Worm (Caenorhabditis elegans) whole organism, L1 larva: Measurements from ENCODE around the gene F38A5.6.

ENCODE experiments used
- C04F5.9 ChIP-seq: sonication (generic microtip); optimal IDR thresholded peaks from 2 replicates; lab custom pipeline; 2016; ENCODE audit warnings: missing genetic modification characterization, missing compliant biosample characterization
- Y116A8C.19 ChIP-seq: sonication (generic microtip); optimal IDR thresholded peaks from 2 replicates; lab custom pipeline; 2016; ENCODE audit warnings: missing compliant biosample characterization, missing genetic modification characterization, borderline replicate concordance
- aha-1 ChIP-seq: fragments of 150-350 bp; optimal IDR thresholded peaks from 2 replicates; lab custom pipeline; 2014; ENCODE audit warnings: missing biosample characterization, missing genetic modification characterization
- aly-2 ChIP-seq: fragments of 150-350 bp; optimal IDR thresholded peaks from 2 replicates; lab custom pipeline; 2014; ENCODE audit warnings: missing biosample characterization, missing genetic modification characterization
- ceh-82 ChIP-seq, 3 experiments: fragments of 150-350 bp in 1 of 3; sonication (generic microtip) in 2 of 3; optimal IDR thresholded peaks; 2 replicates each; lab custom pipeline; 2014 to 2017; ENCODE audit warnings: missing biosample characterization in 3 of 3, missing genetic modification characterization in 3 of 3
- ceh-88 ChIP-seq: fragments of 200-800 bp; sonication (Bioruptor generic); IDR thresholded peaks from 2 replicates; pipeline ENCODE4 v1.3.6; 2022; ENCODE audit warnings: missing genetic modification characterization, missing compliant biosample characterization
- dpl-1 ChIP-seq, 3 experiments: fragments of 150-350 bp in 2 of 3; sonication (generic microtip) in 1 of 3; optimal IDR thresholded peaks; 2 replicates each; lab custom pipeline; 2014 to 2017; ENCODE audit warnings: missing biosample characterization in 3 of 3, missing genetic modification characterization in 3 of 3, missing genetic modification reagents in 3 of 3
- dsc-1 ChIP-seq: sonication (generic microtip); optimal IDR thresholded peaks from 2 replicates; lab custom pipeline; 2016; ENCODE audit warnings: mild to moderate bottlenecking, missing genetic modification characterization, missing compliant biosample characterization
- efl-1 ChIP-seq, 4 experiments: fragments of 150-350 bp; optimal IDR thresholded peaks in 3 of 4; peaks in 1 of 4; 1 replicate in 1 of 4; 2 replicates in 3 of 4; lab custom pipeline; 2014; ENCODE audit warnings: missing biosample characterization in 2 of 4, missing genetic modification characterization in 2 of 4, missing genetic modification reagents in 2 of 4
- efl-3 ChIP-seq: fragments of 200-800 bp; sonication (Bioruptor generic); optimal IDR thresholded peaks from 2 replicates; lab custom pipeline; 2018; ENCODE audit warnings: mild to moderate bottlenecking, missing genetic modification characterization, missing compliant biosample characterization
- egl-27 ChIP-seq, 2 experiments: fragments of 150-350 bp in 1 of 2; sonication (generic microtip); optimal IDR thresholded peaks; 3 replicates each; lab custom pipeline; 2017 to 2018; ENCODE audit warnings: missing biosample characterization in 2 of 2, missing genetic modification characterization in 2 of 2, missing genetic modification reagents in 2 of 2
- elt-3 ChIP-seq, 6 experiments: fragments of 150-350 bp in 1 of 6; sonication (generic microtip); optimal IDR thresholded peaks; 2 replicates each; lab custom pipeline; 2017 to 2018; ENCODE audit warnings: missing biosample characterization in 6 of 6, missing genetic modification characterization in 6 of 6, inconsistent platforms in 1 of 6
- fos-1 ChIP-seq: fragments of 150-350 bp; optimal IDR thresholded peaks from 2 replicates; lab custom pipeline; 2014; ENCODE audit warnings: missing biosample characterization, missing genetic modification characterization
- grh-1 ChIP-seq: fragments of 200-800 bp; sonication (Bioruptor generic); IDR thresholded peaks from 2 replicates; pipeline ENCODE4 v1.3.6; 2022; ENCODE audit warnings: missing genetic modification reagents, missing genetic modification characterization, missing compliant biosample characterization
- hpl-2 ChIP-seq: fragments of 150-350 bp; optimal IDR thresholded peaks from 2 replicates; lab custom pipeline; 2014; ENCODE audit warnings: missing biosample characterization, missing genetic modification reagents, missing genetic modification characterization
- lin-13 ChIP-seq: fragments of 150-350 bp; optimal IDR thresholded peaks from 2 replicates; lab custom pipeline; 2014; ENCODE audit warnings: missing biosample characterization, missing genetic modification reagents, missing genetic modification characterization
- lin-14 ChIP-seq: fragments of 200-800 bp; sonication (Bioruptor generic); optimal IDR thresholded peaks from 2 replicates; lab custom pipeline; 2018; ENCODE audit warnings: mild to moderate bottlenecking, missing genetic modification characterization, moderate library complexity, missing compliant biosample characterization
- lin-35 ChIP-seq, 2 experiments: fragments of 150-350 bp; optimal IDR thresholded peaks; 2 replicates each; lab custom pipeline; 2014; ENCODE audit warnings: missing biosample characterization in 2 of 2, missing genetic modification characterization in 2 of 2, missing genetic modification reagents in 2 of 2
- lin-39 ChIP-seq: fragments of 150-350 bp; optimal IDR thresholded peaks from 2 replicates; lab custom pipeline; 2014; ENCODE audit warnings: missing biosample characterization, missing genetic modification reagents, missing genetic modification characterization
- lir-3 ChIP-seq: sonication (generic microtip); optimal IDR thresholded peaks from 2 replicates; lab custom pipeline; 2016; ENCODE audit warnings: mild to moderate bottlenecking, missing genetic modification characterization, moderate library complexity, missing compliant biosample characterization; ENCODE audit not compliant: poor library complexity
- lsy-2 ChIP-seq, 2 experiments: fragments of 150-350 bp; optimal IDR thresholded peaks; 2 replicates each; lab custom pipeline; 2014; ENCODE audit warnings: missing biosample characterization in 2 of 2, missing genetic modification characterization in 2 of 2
- mdl-1 ChIP-seq, 2 experiments: fragments of 150-350 bp; optimal IDR thresholded peaks; 2 replicates each; lab custom pipeline; 2014 to 2017; ENCODE audit warnings: missing biosample characterization in 2 of 2, missing genetic modification characterization in 2 of 2, inconsistent platforms in 1 of 2
- nhr-237 ChIP-seq: fragments of 150-350 bp; optimal IDR thresholded peaks from 2 replicates; lab custom pipeline; 2014; ENCODE audit warnings: missing biosample characterization, missing genetic modification characterization
- nhr-71 ChIP-seq: sonication (generic microtip); optimal IDR thresholded peaks from 2 replicates; lab custom pipeline; 2016; ENCODE audit warnings: mild to moderate bottlenecking, missing genetic modification characterization, moderate library complexity, missing compliant biosample characterization
- nhr-84 ChIP-seq: sonication (generic microtip); optimal IDR thresholded peaks from 2 replicates; lab custom pipeline; 2017; ENCODE audit warnings: missing biosample characterization, missing genetic modification characterization
- nhr-85 ChIP-seq: sonication (generic microtip); peaks from one replicate; lab custom pipeline; 2016; ENCODE audit warnings: missing genetic modification characterization, inconsistent platforms, missing compliant biosample characterization
- pag-3 ChIP-seq: sonication (generic microtip); optimal IDR thresholded peaks from 2 replicates; lab custom pipeline; 2017; ENCODE audit warnings: missing genetic modification characterization, mild to moderate bottlenecking, missing compliant biosample characterization, antibody characterized with exemption, borderline replicate concordance; ENCODE audit not compliant: insufficient read depth
- rnt-1 ChIP-seq: sonication (generic microtip); optimal IDR thresholded peaks from 2 replicates; lab custom pipeline; 2016; ENCODE audit warnings: mild to moderate bottlenecking, missing genetic modification characterization, moderate library complexity, missing compliant biosample characterization
- snu-23 ChIP-seq: sonication (generic microtip); optimal IDR thresholded peaks from 2 replicates; lab custom pipeline; 2016; ENCODE audit warnings: missing genetic modification characterization, missing compliant biosample characterization
- sox-4 ChIP-seq: sonication (generic microtip); optimal IDR thresholded peaks from 2 replicates; lab custom pipeline; 2016; ENCODE audit warnings: missing genetic modification characterization, missing compliant biosample characterization
- swsn-7 ChIP-seq: sonication (generic microtip); optimal IDR thresholded peaks from 2 replicates; lab custom pipeline; 2016; ENCODE audit warnings: missing genetic modification characterization, missing compliant biosample characterization
- unc-30 ChIP-seq: sonication (generic microtip); optimal IDR thresholded peaks from 2 replicates; lab custom pipeline; 2017; ENCODE audit warnings: missing biosample characterization, missing genetic modification characterization
- unc-98 ChIP-seq: fragments of 200-800 bp; sonication (Bioruptor generic); IDR thresholded peaks from 2 replicates; pipeline ENCODE4 v1.3.6; 2022; ENCODE audit warnings: missing genetic modification characterization, missing compliant biosample characterization
- zag-1 ChIP-seq: fragments of 150-350 bp; optimal IDR thresholded peaks from 2 replicates; lab custom pipeline; 2014; ENCODE audit warnings: missing biosample characterization, missing genetic modification characterization
- ztf-4 ChIP-seq: fragments of 150-350 bp; optimal IDR thresholded peaks from 2 replicates; lab custom pipeline; 2014; ENCODE audit warnings: missing biosample characterization, missing genetic modification characterization

F38A5.6 gene

ce11 chrIV:6605863-6606262 is 8.7 kb upstream of the F38A5.6 start, which contains the start of gene nstp-2:
TSS of gene nstp-2 (minus strand) at chrIV:6606188.
- TF ChIP-seq mdl-1 (tag; optimal IDR thresholded peaks at IDR 0.05; lab: Kevin White, UChicago) (no peak), nhr-85 (peak; percentile 61), nhr-84 (tag; lab: Kevin White, UChicago) (no peak), lin-14 (no peak), grh-1 (GFP tag; lab: Robert Waterston, UW) (peak; percentile 63), lin-35 (GFP tag; optimal IDR thresholded peaks at IDR 0.05; lab: Kevin White, UChicago) (no peak)
- TF ChIP-seq, all 84 proteins: peak for 2

DNA sequence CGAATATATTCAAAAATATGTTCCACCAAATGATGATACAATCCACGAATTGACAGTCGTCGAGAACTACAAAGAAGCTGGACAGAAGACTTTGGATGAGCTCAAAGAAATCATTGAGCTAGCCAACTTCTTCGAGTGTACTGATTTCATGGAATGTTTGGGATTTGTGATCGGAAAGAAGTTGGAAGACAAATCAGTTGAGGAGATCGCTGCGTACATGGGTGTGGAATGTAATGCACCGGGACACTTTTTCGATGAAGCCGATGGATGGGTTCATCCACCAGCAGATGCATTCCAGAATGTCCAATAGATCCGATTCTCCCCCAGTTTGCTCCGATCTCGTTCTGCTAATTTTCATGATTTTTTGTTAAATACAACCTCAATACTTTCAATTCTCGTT is 6.4 kb upstream of the F38A5.6 start:
- no peak for TF ChIP-seq unc-98 (GFP tag; lab: Robert Waterston, UW)
- TF ChIP-seq efl-1 (optimal IDR thresholded peaks at IDR 0.05; lab: Kevin White, UChicago) = no peak
- peak in 1 of 2 experiments; percentile 43 for TF ChIP-seq efl-1 (GFP tag; optimal IDR thresholded peaks at IDR 0.05 in 1 of 2; lab: Kevin White, UChicago)

- no peak for TF ChIP-seq lin-39 (tag; lab: Kevin White, UChicago)
- no peak for TF ChIP-seq fos-1 (tag; lab: Kevin White, UChicago)
- TF ChIP-seq lir-3 = no peak
- no peak for TF ChIP-seq C04F5.9
- no peak for TF ChIP-seq aha-1 (tag; lab: Kevin White, UChicago)
- no peak for TF ChIP-seq unc-30 (tag; lab: Kevin White, UChicago)
- no peak for TF ChIP-seq aly-2 (tag; lab: Kevin White, UChicago)
- TF ChIP-seq snu-23 = no peak
- TF ChIP-seq dpl-1 (GFP tag; optimal IDR thresholded peaks at IDR 0.05; lab: Kevin White, UChicago) = no peak
- TF ChIP-seq dsc-1 = no peak
- no peak for TF ChIP-seq efl-3
- TF ChIP-seq lin-13 (GFP tag; lab: Kevin White, UChicago) = no peak
- TF ChIP-seq elt-3 (tag; optimal IDR thresholded peaks at IDR 0.05; lab: Kevin White, UChicago) = no peak
Observed at ce11 chrIV:6602376-6602775, 5.2 kb upstream of the F38A5.6 start, which contains the start of gene F15B10.3. TSS of gene F15B10.3 (plus strand) at chrIV:6602676.

DNA sequence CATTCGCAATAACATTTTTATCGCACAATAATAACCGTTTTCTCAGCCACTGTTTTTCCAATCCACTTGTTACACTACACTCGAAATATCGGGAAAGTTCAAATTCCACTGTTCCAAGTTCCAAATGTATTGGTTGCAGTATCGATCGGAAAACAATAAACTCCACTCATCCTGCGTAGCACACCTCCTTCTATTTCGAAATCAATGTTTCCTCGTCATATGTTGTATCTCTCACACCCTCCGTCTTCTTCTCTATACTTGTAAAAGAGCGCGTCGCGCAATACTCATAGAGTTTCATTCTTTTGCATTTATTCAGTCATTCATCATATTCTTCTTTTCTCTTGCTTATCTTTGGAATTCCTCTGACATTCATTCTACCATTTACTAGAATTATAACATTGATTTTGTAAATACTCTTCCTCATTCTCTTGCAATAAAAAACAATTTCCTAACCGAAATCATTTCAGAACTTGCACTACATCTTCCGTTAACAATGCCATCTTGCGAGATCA is 4.1 kb upstream of the F38A5.6 start, which contains the start of gene sup-36:
Gene sup-36 (plus strand): TSS at position 462 of the 512 bp plus-strand sequence.
- TF ChIP-seq nhr-237 = no peak
- peak; percentile 28 for TF ChIP-seq snu-23
- peak; percentile 29 for TF ChIP-seq rnt-1 (tag; lab: Kevin White, UChicago)
- TF ChIP-seq efl-1 (optimal IDR thresholded peaks at IDR 0.05; lab: Kevin White, UChicago) = peak; percentile 21 to 25
- TF ChIP-seq efl-1 (GFP tag; optimal IDR thresholded peaks at IDR 0.05 in 1 of 2; lab: Kevin White, UChicago) = peak; percentile 22 to 31
- TF ChIP-seq dpl-1 (GFP tag; optimal IDR thresholded peaks at IDR 0.05; lab: Kevin White, UChicago) = peak in 1 of 3 experiments; percentile 1
- no peak for TF ChIP-seq unc-98 (GFP tag; lab: Robert Waterston, UW)
- peak in 1 of 2 experiments; percentile 45 for TF ChIP-seq lin-35 (GFP tag; optimal IDR thresholded peaks at IDR 0.05; lab: Kevin White, UChicago)
- no peak for TF ChIP-seq Y116A8C.19 (tag; lab: Kevin White, UChicago)
- TF ChIP-seq ceh-82 (tag; optimal IDR thresholded peaks at IDR 0.05; lab: Kevin White, UChicago) = peak in 1 of 3 experiments; percentile 18

DNA sequence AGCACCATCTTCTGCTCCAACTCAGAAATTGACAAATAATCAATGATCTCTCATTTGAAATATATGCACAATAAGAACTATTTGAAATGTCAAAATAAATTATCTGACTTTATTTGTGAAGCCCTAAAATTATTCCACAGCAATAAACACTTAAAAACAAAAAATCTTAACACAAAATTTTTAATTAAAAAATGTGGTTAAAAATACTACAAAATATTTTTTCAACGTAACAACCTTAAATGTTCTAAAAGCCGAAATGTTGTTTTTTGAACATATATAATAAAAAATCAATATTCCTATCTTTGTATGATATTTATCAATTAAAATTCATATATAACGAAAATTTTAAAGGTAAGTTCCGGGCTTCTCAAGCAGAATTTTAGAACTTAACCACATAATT is 2.2 kb upstream of the F38A5.6 start, which contains the start of gene F38A5.8:
Gene F38A5.8 (plus strand): TSS at position 301 of the 400 bp plus-strand sequence.
- no peak for TF ChIP-seq swsn-7 (tag; lab: Kevin White, UChicago)
- no peak for TF ChIP-seq ceh-88 (GFP tag; lab: Robert Waterston, UW)
- no peak for TF ChIP-seq nhr-71
- TF ChIP-seq hpl-2 (GFP tag; lab: Kevin White, UChicago) = no peak
- TF ChIP-seq ztf-4 (tag; lab: Kevin White, UChicago) = no peak
- TF ChIP-seq zag-1 (tag; lab: Kevin White, UChicago) = no peak
- no peak for TF ChIP-seq pag-3 (tag; lab: Kevin White, UChicago)
- TF ChIP-seq lsy-2 (tag; optimal IDR thresholded peaks at IDR 0.05; lab: Kevin White, UChicago) = no peak
- TF ChIP-seq egl-27 (tag; optimal IDR thresholded peaks at IDR 0.05; lab: Kevin White, UChicago) = no peak
- TF ChIP-seq lin-39 (tag; lab: Kevin White, UChicago) = no peak
- no peak for TF ChIP-seq sox-4 (tag; lab: Kevin White, UChicago)
- no peak for TF ChIP-seq mdl-1 (tag; optimal IDR thresholded peaks at IDR 0.05; lab: Kevin White, UChicago)
